Worm (Caenorhabditis elegans): ENCODE measurements around the gene C54G10.1.

The C54G10.1 gene

ce11 chrV:14685435-14686058, 44.6 kb downstream of the C54G10.1 start, which contains the start of gene C47E8.4 (continued):
- TF ChIP-seq ceh-8 (GFP tag; optimal IDR thresholded peaks at IDR 0.05) = peak; percentile 98
- TF ChIP-seq egl-27 (tag; optimal IDR thresholded peaks at IDR 0.05) = peak; percentile 85 to 89
- TF ChIP-seq C34B4.2 (tag; optimal IDR thresholded peaks at IDR 0.05) = peak; percentile 89
- peak; percentile 95 for TF ChIP-seq vab-15 (tag; optimal IDR thresholded peaks at IDR 0.05)

DNA sequence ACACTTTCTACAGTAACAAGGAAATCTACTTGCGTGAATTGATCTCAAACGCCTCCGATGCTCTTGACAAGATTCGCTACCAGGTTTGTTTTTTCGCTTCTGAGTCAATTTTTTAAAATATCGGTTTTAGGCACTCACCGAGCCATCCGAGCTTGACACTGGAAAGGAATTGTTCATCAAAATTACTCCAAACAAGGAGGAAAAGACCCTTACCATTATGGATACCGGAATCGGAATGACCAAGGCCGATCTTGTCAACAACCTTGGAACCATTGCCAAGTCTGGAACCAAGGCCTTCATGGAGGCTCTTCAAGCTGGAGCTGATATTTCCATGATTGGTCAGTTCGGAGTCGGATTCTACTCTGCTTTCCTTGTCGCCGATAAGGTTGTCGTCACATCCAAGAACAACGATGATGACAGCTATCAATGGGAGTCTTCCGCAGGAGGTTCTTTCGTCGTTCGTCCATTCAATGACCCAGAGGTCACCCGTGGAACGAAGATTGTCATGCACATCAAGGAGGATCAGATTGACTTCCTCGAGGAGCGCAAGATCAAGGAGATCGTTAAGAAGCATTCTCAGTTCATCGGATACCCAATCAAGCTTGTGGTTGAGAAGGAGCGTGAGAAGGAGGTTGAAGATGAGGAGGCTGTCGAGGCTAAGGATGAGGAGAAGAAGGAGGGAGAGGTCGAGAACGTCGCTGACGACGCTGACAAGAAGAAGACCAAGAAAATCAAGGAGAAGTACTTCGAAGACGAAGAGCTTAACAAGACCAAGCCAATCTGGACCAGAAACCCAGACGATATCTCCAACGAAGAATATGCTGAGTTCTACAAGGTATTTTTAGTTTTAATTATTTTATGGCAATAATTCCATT, 45.6 kb downstream of the C54G10.1 start:
- TF ChIP-seq aly-2 (tag; optimal IDR thresholded peaks at IDR 0.05) (no peak), efl-1 (optimal IDR thresholded peaks at IDR 0.05) (no peak), efl-1 (GFP tag; optimal IDR thresholded peaks at IDR 0.05 in 1 of 2) (peak in 1 of 2 experiments; percentile 11), ztf-11 (tag; optimal IDR thresholded peaks at IDR 0.05) (peak in 1 of 2 experiments; percentile 18), nhr-85 (tag) (peak; percentile 50), snpc-4 (tag; optimal IDR thresholded peaks at IDR 0.05) (no peak), ztf-4 (tag; optimal IDR thresholded peaks at IDR 0.05) (peak; percentile 18), skn-1 (tag; optimal IDR thresholded peaks at IDR 0.05) (peak; percentile 20), ceh-63 (GFP tag; optimal IDR thresholded peaks at IDR 0.05) (peak; percentile 50), elt-2 (tag; optimal IDR thresholded peaks at IDR 0.05) (peak; percentile 3), nhr-84 (tag; optimal IDR thresholded peaks at IDR 0.05) (peak; percentile 70), nhr-11 (tag; optimal IDR thresholded peaks at IDR 0.05) (no peak), mep-1 (tag; optimal IDR thresholded peaks at IDR 0.05) (peak; percentile 26), rnt-1 (tag; optimal IDR thresholded peaks at IDR 0.05) (peak; percentile 26), ets-5 (GFP tag; IDR thresholded peaks at IDR 0.05) (no peak), alr-1 (tag; optimal IDR thresholded peaks at IDR 0.05; ENCODE audit: borderline replicate concordance) (peak; percentile 100), ama-1 (optimal IDR thresholded peaks at IDR 0.05) (peak; percentile 85), lin-14 (GFP tag; optimal IDR thresholded peaks at IDR 0.05) (peak; percentile 5)

- TF ChIP-seq rnt-1 (tag; optimal IDR thresholded peaks at IDR 0.05) = peak; percentile 1
- TF ChIP-seq skn-1 (tag; optimal IDR thresholded peaks at IDR 0.05) = peak; percentile 21
- no peak for TF ChIP-seq efl-1 (optimal IDR thresholded peaks at IDR 0.05)
- TF ChIP-seq efl-1 (GFP tag; optimal IDR thresholded peaks at IDR 0.05 in 1 of 2) = peak in 1 of 2 experiments; percentile 78
- TF ChIP-seq C16A3.4 (tag; optimal IDR thresholded peaks at IDR 0.05) = no peak
- TF ChIP-seq nhr-85 (tag) = peak; percentile 62
- peak in 1 of 2 experiments; percentile 7 for TF ChIP-seq ztf-11 (tag; optimal IDR thresholded peaks at IDR 0.05)
- peak; percentile 68 for TF ChIP-seq ama-1 (optimal IDR thresholded peaks at IDR 0.05)
- TF ChIP-seq unc-30 (tag; optimal IDR thresholded peaks at IDR 0.05) = no peak
Measured at ce11 chrV:14687106-14687964, 46.4 kb downstream of the C54G10.1 start.

ce11 chrV:14688097-14688912, 47.4 kb downstream of the C54G10.1 start, which contains the start of gene C47E8.11:
Gene C47E8.11 (plus strand): TSS chrV:14688616.
- TF ChIP-seq lsy-2 (tag; optimal IDR thresholded peaks at IDR 0.05) = peak; percentile 26 to 41
- TF ChIP-seq efl-3 (GFP tag; optimal IDR thresholded peaks at IDR 0.05) = no peak
- peak; percentile 49 for TF ChIP-seq ztf-4 (tag; optimal IDR thresholded peaks at IDR 0.05)
- TF ChIP-seq snu-23 (GFP tag; optimal IDR thresholded peaks at IDR 0.05) = peak; percentile 67
- peak; percentile 31 for TF ChIP-seq elt-2 (tag; optimal IDR thresholded peaks at IDR 0.05)
- peak; percentile 33 for TF ChIP-seq ceh-8 (GFP tag; optimal IDR thresholded peaks at IDR 0.05)
- TF ChIP-seq ama-1 (optimal IDR thresholded peaks at IDR 0.05) = peak; percentile 98
- peak; percentile 5 for TF ChIP-seq egl-13 (tag; optimal IDR thresholded peaks at IDR 0.05)
- no peak for TF ChIP-seq efl-1 (optimal IDR thresholded peaks at IDR 0.05)
- peak; percentile 13 to 68 for TF ChIP-seq efl-1 (GFP tag; optimal IDR thresholded peaks at IDR 0.05 in 1 of 2)
- no peak for TF ChIP-seq ceh-90 (tag; optimal IDR thresholded peaks at IDR 0.05)
- no peak for TF ChIP-seq isw-1 (GFP tag; IDR thresholded peaks at IDR 0.05)
- peak; percentile 62 for TF ChIP-seq mep-1 (tag; optimal IDR thresholded peaks at IDR 0.05)
- TF ChIP-seq rnt-1 (tag; optimal IDR thresholded peaks at IDR 0.05) = peak; percentile 41
- peak; percentile 33 for TF ChIP-seq lin-14 (GFP tag; optimal IDR thresholded peaks at IDR 0.05)
- peak; percentile 24 to 62 for TF ChIP-seq lin-35 (GFP tag; optimal IDR thresholded peaks at IDR 0.05)
- TF ChIP-seq aly-2 (tag; optimal IDR thresholded peaks at IDR 0.05) = peak; percentile 100
- TF ChIP-seq sup-37 (GFP tag; optimal IDR thresholded peaks at IDR 0.05) = no peak
- TF ChIP-seq pag-3 (tag; optimal IDR thresholded peaks at IDR 0.05; ENCODE audit: borderline replicate concordance, insufficient read depth) = peak; percentile 18
- no peak for TF ChIP-seq ets-5 (GFP tag; IDR thresholded peaks at IDR 0.05)
- TF ChIP-seq nhr-11 (tag; optimal IDR thresholded peaks at IDR 0.05) = no peak
- TF ChIP-seq pax-3 (tag; optimal IDR thresholded peaks at IDR 0.05) = peak; percentile 65
- peak; percentile 37 for TF ChIP-seq pqm-1 (tag; optimal IDR thresholded peaks at IDR 0.05)
- peak; percentile 28 for TF ChIP-seq snpc-4 (tag; optimal IDR thresholded peaks at IDR 0.05)
- TF ChIP-seq dsc-1 (tag; optimal IDR thresholded peaks at IDR 0.05) = peak; percentile 38
- TF ChIP-seq nhr-90 (tag; optimal IDR thresholded peaks at IDR 0.05; ENCODE audit: poor library complexity) = peak; percentile 65
